Fruit fly (Drosophila melanogaster) whole organism, prepupa: ENCODE results near the gene SmydA-8.

Experiments
- CG11902 ChIP-seq: fragments of 200-800 bp; sonication (Bioruptor generic); optimal IDR thresholded peaks from 3 replicates; lab custom pipeline; 2016; ENCODE audit warnings: missing biosample characterization, missing genetic modification characterization
- CG16779 ChIP-seq: fragments of 200-800 bp; sonication (Bioruptor generic); optimal IDR thresholded peaks from 3 replicates; lab custom pipeline; 2017; ENCODE audit warnings: missing biosample characterization, mild to moderate bottlenecking, missing genetic modification characterization
- CG6163 ChIP-seq: fragments of 200-800 bp; sonication (Bioruptor generic); IDR thresholded peaks from 3 replicates; pipeline ENCODE4 v1.3.6; 2022; ENCODE audit warnings: missing biosample characterization, missing genetic modification characterization
- CG6276 ChIP-seq: fragments of 200-800 bp; sonication (Bioruptor generic); optimal IDR thresholded peaks from 2 replicates; lab custom pipeline; 2017; ENCODE audit warnings: missing biosample characterization, mild to moderate bottlenecking, missing genetic modification characterization
- CG8119 ChIP-seq: fragments of 200-800 bp; sonication (Bioruptor generic); IDR thresholded peaks from 3 replicates; pipeline ENCODE4 v1.3.6; 2022; ENCODE audit warnings: missing biosample characterization, missing genetic modification characterization
- Eip78C ChIP-seq: fragments of 200-800 bp; sonication (Bioruptor generic); peaks from one replicate; lab custom pipeline; 2016; ENCODE audit warnings: missing biosample characterization, missing genetic modification characterization
- Hr39 ChIP-seq: fragments of 200-800 bp; sonication (Bioruptor generic); optimal IDR thresholded peaks from 2 replicates; lab custom pipeline; 2016; ENCODE audit warnings: missing biosample characterization, missing genetic modification characterization
- dac ChIP-seq: fragments of 200-800 bp; sonication (Bioruptor generic); optimal IDR thresholded peaks from 2 replicates; lab custom pipeline; 2017; ENCODE audit warnings: missing biosample characterization, mild to moderate bottlenecking, missing genetic modification characterization
- lz ChIP-seq: fragments of 200-800 bp; sonication (Bioruptor generic); optimal IDR thresholded peaks from 3 replicates; lab custom pipeline; 2016; ENCODE audit warnings: missing biosample characterization, missing genetic modification characterization
- vri ChIP-seq: fragments of 200-800 bp; sonication (Bioruptor generic); optimal IDR thresholded peaks from 3 replicates; lab custom pipeline; 2016; ENCODE audit warnings: missing biosample characterization, mild to moderate bottlenecking, missing genetic modification characterization

dm6 chrX:2223454-2223853 lies 9.8 kb upstream of the SmydA-8 start, which contains the start of gene CG14052:
- TF ChIP-seq dac (no peak), vri (no peak), CG16779 (tag; lab: Kevin White, UChicago) (no peak), CG6276 (GFP tag; lab: Kevin White, UChicago) (no peak), Hr39 (GFP tag; lab: Kevin White, UChicago) (no peak), CG11902 (no peak), Eip78C (no peak), CG6163 (GFP tag; lab: Robert Waterston, UW) (no peak), CG8119 (GFP tag; lab: Robert Waterston, UW) (no peak), lz (GFP tag; lab: Kevin White, UChicago) (no peak)
